Fruit fly (Drosophila melanogaster): ENCODE measurements around the gene SmydA-3.

Gene SmydA-3

DNA sequence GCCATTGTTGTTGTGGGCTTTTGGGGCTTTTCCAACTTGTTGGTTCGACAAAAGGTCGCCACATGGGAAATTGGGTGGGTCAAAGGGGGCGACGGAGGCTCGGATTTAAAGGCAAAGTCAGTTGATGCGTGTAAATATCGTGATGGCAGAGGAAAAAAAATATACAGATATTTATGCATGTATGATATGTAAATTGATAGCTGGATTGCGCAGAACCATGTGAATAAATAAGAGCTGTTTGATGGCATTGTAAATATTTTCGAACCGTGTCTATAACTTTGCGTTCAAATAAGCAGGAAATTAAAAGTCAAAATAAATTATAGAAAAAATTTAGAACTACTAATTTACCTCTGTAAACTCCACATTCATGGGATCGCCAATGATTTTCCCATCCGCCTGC lies 27.3 kb upstream of the SmydA-3 start:
- TF ChIP-seq Hmr (GFP tag; optimal IDR thresholded peaks at IDR 0.05) (peak; percentile 51), vnd (GFP tag; IDR thresholded peaks at IDR 0.05; ENCODE audit: partially characterized antibody) (no peak), Med (GFP tag) (peak; percentile 67), Neu2 (GFP tag; optimal IDR thresholded peaks at IDR 0.05; ENCODE audit: borderline replicate concordance) (no peak), BtbVII (GFP tag; optimal IDR thresholded peaks at IDR 0.05) (peak; percentile 3), Trl (optimal IDR thresholded peaks at IDR 0.05) (no peak), Trl (GFP tag; optimal IDR thresholded peaks at IDR 0.05) (no peak), CG6854 (GFP tag; optimal IDR thresholded peaks at IDR 0.05) (peak; percentile 12), CG10209 (GFP tag; optimal IDR thresholded peaks at IDR 0.05) (peak; percentile 3), CG18599 (GFP tag; optimal IDR thresholded peaks at IDR 0.05) (peak; percentile 46), CG3281 (GFP tag; optimal IDR thresholded peaks at IDR 0.05) (peak; percentile 12), CG17359 (tag; optimal IDR thresholded peaks at IDR 0.05) (no peak), CG13296 (GFP tag; optimal IDR thresholded peaks at IDR 0.05) (peak; percentile 5), CG18476 (GFP tag; optimal IDR thresholded peaks at IDR 0.05) (no peak), caup (GFP tag; optimal IDR thresholded peaks at IDR 0.05; ENCODE audit: severe bottlenecking) (peak; percentile 30), CG15011 (GFP tag; optimal IDR thresholded peaks at IDR 0.05) (peak; percentile 35), CG12071 (GFP tag; optimal IDR thresholded peaks at IDR 0.05) (no peak), scrt (GFP tag; optimal IDR thresholded peaks at IDR 0.05) (peak; percentile 4), vvl (GFP tag; IDR thresholded peaks at IDR 0.05) (0 out of 2 replicates have a peak, but pooled peaks have one; percentile 36), mirr (GFP tag; optimal IDR thresholded peaks at IDR 0.05) (peak; percentile 6), CG5180 (GFP tag; optimal IDR thresholded peaks at IDR 0.05) (peak; percentile 38), Meics (GFP tag; optimal IDR thresholded peaks at IDR 0.05) (peak; percentile 49), sd (tag; optimal IDR thresholded peaks at IDR 0.05) (peak; percentile 31), CG11247 (GFP tag; IDR thresholded peaks at IDR 0.05) (no peak), CG10543 (GFP tag; optimal IDR thresholded peaks at IDR 0.05) (peak; percentile 20), CG15514 (GFP tag; optimal IDR thresholded peaks at IDR 0.05) (peak; percentile 42), Atf6 (GFP tag; IDR thresholded peaks at IDR 0.05) (0 out of 2 replicates have a peak, but pooled peaks have one; percentile 22), CG6765 (GFP tag; optimal IDR thresholded peaks at IDR 0.05) (peak; percentile 5), Rfx (GFP tag; IDR thresholded peaks at IDR 0.05) (peak; percentile 28; the same call in 1 of the 2 replicates), lab (GFP tag; optimal IDR thresholded peaks at IDR 0.05) (peak; percentile 33)

DNA sequence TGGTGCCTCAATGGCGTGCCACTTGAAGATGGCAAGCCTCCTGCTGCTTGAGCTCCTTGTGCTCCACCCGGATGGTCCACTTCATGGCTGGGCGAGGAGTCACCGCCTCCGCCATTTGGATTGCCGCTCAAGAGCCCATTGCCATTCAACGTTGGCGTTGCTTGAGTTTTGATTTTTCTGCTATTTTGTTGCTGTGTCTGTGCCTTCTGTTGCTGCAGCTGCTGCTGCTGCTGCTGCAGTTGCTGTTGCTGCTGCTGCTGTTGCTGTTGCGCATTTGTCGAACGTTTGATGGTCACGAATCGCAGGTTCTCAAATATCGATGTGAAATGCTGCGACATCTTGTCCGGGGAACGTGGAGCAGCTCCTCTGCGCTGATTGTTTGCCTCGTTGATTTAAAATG lies 18.4 kb upstream of the SmydA-3 start:
- TF ChIP-seq Ets65A (GFP tag): peak; percentile 79
- no peak for TF ChIP-seq sug (tag; optimal IDR thresholded peaks at IDR 0.05)
- TF ChIP-seq Bdp1 (GFP tag; optimal IDR thresholded peaks at IDR 0.05): no peak
- TF ChIP-seq CG11504 (tag; optimal IDR thresholded peaks at IDR 0.05): no peak
- TF ChIP-seq CG13287 (GFP tag; IDR thresholded peaks at IDR 0.05; ENCODE audit: partially characterized antibody): no peak
- no peak for TF ChIP-seq en (GFP tag; optimal IDR thresholded peaks at IDR 0.05)

DNA sequence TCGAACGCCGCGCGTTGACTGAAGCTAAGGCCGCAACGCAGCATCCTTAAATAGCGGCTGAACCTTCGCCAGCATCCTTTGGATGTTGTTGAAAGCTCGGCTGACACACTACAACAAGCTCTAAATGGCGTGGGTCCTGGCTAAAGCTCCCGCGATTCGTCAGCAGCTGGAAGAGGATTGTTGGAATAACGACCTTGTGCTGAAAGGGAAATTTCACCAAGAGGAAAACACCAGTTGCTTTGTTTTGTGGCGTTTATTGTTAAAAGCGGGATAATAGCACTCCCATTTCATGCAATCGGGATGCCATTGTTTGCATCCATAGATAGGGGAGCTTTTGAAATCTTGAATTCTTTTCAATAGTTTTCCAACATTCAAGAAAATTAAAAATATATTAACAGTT lies 12.4 kb upstream of the SmydA-3 start, which contains the start of gene Nos:
Nos (minus strand) TSS at position 21 of the 400 bp plus-strand sequence.
- TF ChIP-seq slou (GFP tag; optimal IDR thresholded peaks at IDR 0.05) (no peak), zen2 (GFP tag; IDR thresholded peaks at IDR 0.05; ENCODE audit: partially characterized antibody) (no peak), CG31224 (GFP tag; IDR thresholded peaks at IDR 0.05) (no peak), mam (GFP tag; optimal IDR thresholded peaks at IDR 0.05) (no peak), scrt (GFP tag; optimal IDR thresholded peaks at IDR 0.05) (peak; percentile 95), pzg (GFP tag; optimal IDR thresholded peaks at IDR 0.05) (peak; percentile 11), ap (GFP tag; IDR thresholded peaks at IDR 0.05) (no peak)

All from whole organism, embryonic.